Fruit fly (Drosophila melanogaster): ENCODE results near the gene cnc.
A peak's percentile ranks its signal among the peaks of the same experiment; 100 is the strongest.

DNA sequence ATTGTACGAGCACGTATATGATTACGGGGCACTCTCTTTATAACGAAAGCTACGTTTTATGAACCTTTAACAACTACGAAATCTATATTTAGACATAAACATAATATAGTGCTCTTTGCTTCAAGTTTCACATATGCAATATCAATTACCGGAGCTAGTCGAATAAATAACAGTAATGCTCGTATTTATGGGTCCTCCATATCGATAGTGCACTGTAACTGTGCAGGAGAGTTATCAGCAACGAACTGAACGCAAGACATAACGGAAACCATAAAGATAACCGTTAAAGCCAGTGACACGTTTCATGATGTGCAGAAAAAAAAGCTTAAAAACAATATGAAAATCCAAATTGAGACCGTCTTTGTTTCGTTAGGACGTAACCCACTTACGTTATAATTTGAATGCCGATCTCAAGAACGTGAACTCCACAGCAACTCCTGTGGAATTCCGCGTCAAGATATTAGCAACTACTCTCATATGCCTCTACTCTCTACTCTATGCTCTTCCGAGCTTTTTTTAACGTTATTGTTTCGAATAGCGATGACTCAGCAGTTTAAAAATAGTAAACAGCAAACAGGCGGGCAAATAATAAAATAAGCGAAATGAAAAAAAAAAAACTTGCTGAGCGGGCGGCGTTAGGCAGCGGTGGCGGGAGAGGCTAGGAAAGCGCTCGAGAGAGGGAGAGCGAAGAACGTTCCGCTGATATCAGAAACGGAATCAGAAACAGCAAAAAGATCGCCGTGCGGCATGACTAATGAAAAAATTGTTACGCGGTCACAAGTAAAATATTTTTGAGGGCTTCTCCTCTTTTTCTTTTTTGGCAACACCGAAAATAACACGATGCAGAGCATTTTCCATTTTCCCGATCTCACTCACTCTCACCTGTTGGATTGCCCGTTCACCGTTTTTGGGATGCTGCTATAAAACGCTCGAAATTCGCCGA is 36.3 kb downstream of the cnc start:
- TF ChIP-seq Pif1A (GFP tag; optimal IDR thresholded peaks at IDR 0.05) (peak; percentile 86), CG14655 (GFP tag; optimal IDR thresholded peaks at IDR 0.05) (peak; percentile 68), EcR (GFP tag; optimal IDR thresholded peaks at IDR 0.05) (peak; percentile 73), fd96Ca (GFP tag; IDR thresholded peaks at IDR 0.05) (peak; percentile 79; the same call in 1 of the 3 replicates), gl (tag; optimal IDR thresholded peaks at IDR 0.05) (peak; percentile 57)

All from whole organism, pupa.